In genomic region chrIV:13855361-13855918, ce11 we compare ENCODE assay signal across 2 worm cellular contexts.
TF ChIP-seq lines count a peak whose summit lies in the region.

No protein-coding gene starts in this region.

TF ChIP-seq in whole organism, L4 larva, 104 proteins besides CTCF, POLR2A, EP300 and RAD21:
- TF ChIP-seq set-16 (GFP tag; IDR thresholded peaks at IDR 0.05; lab: Robert Waterston, UW) (0 out of 2 replicates have a peak, but pooled peaks have one; percentile 10), F49E8.2 (tag; optimal IDR thresholded peaks at IDR 0.05; lab: Kevin White, UChicago; ENCODE audit: borderline replicate concordance) (peak; percentile 36), snpc-1.2 (GFP tag; IDR thresholded peaks at IDR 0.05; lab: Robert Waterston, UW) (peak; percentile 99)

TF ChIP-seq in whole organism, young adult, 124 proteins besides CTCF, POLR2A, EP300 and RAD21:
- TF ChIP-seq attf-6 (GFP tag; IDR thresholded peaks at IDR 0.05; lab: Robert Waterston, UW), result peak; percentile 99
- peak; percentile 84 for TF ChIP-seq dox-1 (GFP tag; IDR thresholded peaks at IDR 0.05; lab: Robert Waterston, UW)
- TF ChIP-seq egrh-3 (GFP tag; IDR thresholded peaks at IDR 0.05; lab: Robert Waterston, UW), result 0 out of 2 replicates have a peak, but pooled peaks have one; percentile 23
- peak; percentile 75 for TF ChIP-seq D2030.7 (GFP tag; IDR thresholded peaks at IDR 0.05; lab: Robert Waterston, UW)
- TF ChIP-seq snpc-1.1 (tag; optimal IDR thresholded peaks at IDR 0.05; lab: Kevin White, UChicago; ENCODE audit: insufficient read depth), result peak; percentile 53
- TF ChIP-seq mcd-1 (GFP tag; IDR thresholded peaks at IDR 0.05; lab: Robert Waterston, UW), result peak; percentile 42; the same call in 1 of the 2 replicates
- TF ChIP-seq C17E4.6 (GFP tag; IDR thresholded peaks at IDR 0.05; lab: Robert Waterston, UW), result 0 out of 2 replicates have a peak, but pooled peaks have one; percentile 33
- 0 out of 2 replicates have a peak, but pooled peaks have one; percentile 33 for TF ChIP-seq hsf-1 (GFP tag; IDR thresholded peaks at IDR 0.05; lab: Robert Waterston, UW)
- peak; percentile 63; the same call in 1 of the 2 replicates for TF ChIP-seq pbrm-1 (GFP tag; IDR thresholded peaks at IDR 0.05; lab: Robert Waterston, UW)
- TF ChIP-seq F33H1.4 (GFP tag; IDR thresholded peaks at IDR 0.05; lab: Robert Waterston, UW), result peak; percentile 29; the same call in 1 of the 2 replicates
- peak; percentile 65 for TF ChIP-seq tbp1 (GFP tag; optimal IDR thresholded peaks at IDR 0.05; lab: Kevin White, UChicago)
- TF ChIP-seq snpc-4 (GFP tag; optimal IDR thresholded peaks at IDR 0.05; lab: Kevin White, UChicago), result peak; percentile 84
- TF ChIP-seq snpc-4 (tag; optimal IDR thresholded peaks at IDR 0.05; lab: Kevin White, UChicago), result peak; percentile 86 to 95 (median 88)
- peak; percentile 48; the same call in 1 of the 2 replicates for TF ChIP-seq madf-6 (GFP tag; IDR thresholded peaks at IDR 0.05; lab: Robert Waterston, UW)
- peak; percentile 11 for TF ChIP-seq lsl-1 (GFP tag; optimal IDR thresholded peaks at IDR 0.05; lab: Kevin White, UChicago)
- peak; percentile 91 for TF ChIP-seq hmg-1.2 (GFP tag; IDR thresholded peaks at IDR 0.05; lab: Robert Waterston, UW)
